Worm (Caenorhabditis elegans) whole organism, young adult: ENCODE results near the gene F10G7.9.
A peak's percentile ranks its signal among the peaks of the same experiment; 100 is the strongest.

Experiments
- B0336.3 ChIP-seq: fragments of 200-800 bp; sonication (Bioruptor generic); IDR thresholded peaks from 2 replicates; pipeline ENCODE4 v1.3.6; 2022; ENCODE audit warnings: missing genetic modification characterization, missing compliant biosample characterization
- C06A6.2 ChIP-seq: fragments of 200-800 bp; sonication (Bioruptor generic); conservative IDR thresholded peaks from 2 replicates; pipeline ENCODE4 v1.3.6; 2022; ENCODE audit warnings: missing genetic modification characterization, missing compliant biosample characterization
- F10E7.11 ChIP-seq: sonication (generic microtip); optimal IDR thresholded peaks from 2 replicates; lab custom pipeline; 2017; ENCODE audit warnings: mild to moderate bottlenecking, missing genetic modification characterization, moderate library complexity, missing compliant biosample characterization
- F23B12.7 ChIP-seq: sonication (generic microtip); optimal IDR thresholded peaks from 2 replicates; lab custom pipeline; 2017; ENCODE audit warnings: missing genetic modification characterization, mild to moderate bottlenecking, missing compliant biosample characterization, antibody characterized with exemption, moderate library complexity; ENCODE audit not compliant: insufficient read depth
- F49E8.2 ChIP-seq: sonication (generic microtip); optimal IDR thresholded peaks from 3 replicates; lab custom pipeline; 2017; ENCODE audit warnings: missing genetic modification characterization, mild to moderate bottlenecking, missing compliant biosample characterization, antibody characterized with exemption, moderate library complexity; ENCODE audit not compliant: insufficient read depth
- K12H6.12 ChIP-seq: fragments of 200-800 bp; sonication (Bioruptor generic); optimal IDR thresholded peaks from 2 replicates; lab custom pipeline; 2018; ENCODE audit warnings: mild to moderate bottlenecking, missing genetic modification characterization, missing compliant biosample characterization
- T07F8.4 ChIP-seq: sonication (generic microtip); optimal IDR thresholded peaks from 2 replicates; lab custom pipeline; 2016; ENCODE audit warnings: mild to moderate bottlenecking, missing genetic modification characterization, moderate library complexity, missing compliant biosample characterization
- T26A5.8 ChIP-seq: sonication (generic microtip); optimal IDR thresholded peaks from 2 replicates; lab custom pipeline; 2016; ENCODE audit warnings: missing genetic modification characterization, missing compliant biosample characterization
- Y53F4B.3 ChIP-seq: fragments of 200-800 bp; sonication (Bioruptor generic); IDR thresholded peaks from 2 replicates; pipeline ENCODE4 v1.3.6; 2022; ENCODE audit warnings: missing genetic modification reagents, missing genetic modification characterization, missing compliant biosample characterization
- Y79H2A.3 ChIP-seq: fragments of 200-800 bp; sonication (Bioruptor generic); conservative IDR thresholded peaks from 2 replicates; pipeline ENCODE4 v1.3.6; 2022; ENCODE audit warnings: missing genetic modification reagents, missing genetic modification characterization, missing compliant biosample characterization
- atf-7 ChIP-seq: sonication (generic microtip); optimal IDR thresholded peaks from 2 replicates; lab custom pipeline; 2017; ENCODE audit warnings: mild to moderate bottlenecking, missing genetic modification characterization, missing compliant biosample characterization
- athp-1 ChIP-seq: sonication (generic microtip); optimal IDR thresholded peaks from 2 replicates; lab custom pipeline; 2017; ENCODE audit warnings: mild to moderate bottlenecking, missing genetic modification characterization, missing compliant biosample characterization
- attf-5 ChIP-seq: fragments of 200-800 bp; sonication (Bioruptor generic); optimal IDR thresholded peaks from 2 replicates; lab custom pipeline; 2018; ENCODE audit warnings: mild to moderate bottlenecking, missing genetic modification characterization, missing compliant biosample characterization
- attf-6 ChIP-seq: fragments of 200-800 bp; sonication (Bioruptor generic); IDR thresholded peaks from 2 replicates; pipeline ENCODE4 v1.3.6; 2022; ENCODE audit warnings: missing genetic modification reagents, missing genetic modification characterization, missing compliant biosample characterization
- ccch-3 ChIP-seq: fragments of 200-800 bp; sonication (Bioruptor generic); optimal IDR thresholded peaks from 2 replicates; lab custom pipeline; 2018; ENCODE audit warnings: mild to moderate bottlenecking, missing genetic modification characterization, missing compliant biosample characterization
- cebp-1 ChIP-seq, 2 experiments: fragments of 200-800 bp in 1 of 2; sonication (Bioruptor generic) in 1 of 2; sonication (generic microtip) in 1 of 2; IDR thresholded peaks in 1 of 2; optimal IDR thresholded peaks in 1 of 2; 2 replicates each; pipeline versions ENCODE4 v1.3.6 to Lab custom; 2017 to 2022; ENCODE audit warnings: missing compliant biosample characterization in 2 of 2, missing genetic modification characterization in 2 of 2, mild to moderate bottlenecking in 1 of 2, missing genetic modification reagents in 1 of 2, moderate library complexity in 1 of 2
- cebp-2 ChIP-seq: fragments of 200-800 bp; sonication (Bioruptor generic); IDR thresholded peaks from 2 replicates; pipeline ENCODE4 v1.3.6; 2022; ENCODE audit warnings: missing genetic modification characterization, missing compliant biosample characterization
- ceh-58 ChIP-seq: fragments of 200-800 bp; sonication (Bioruptor generic); IDR thresholded peaks from 2 replicates; pipeline ENCODE4 v1.3.6; 2022; ENCODE audit warnings: missing genetic modification characterization, missing compliant biosample characterization
- chd-7 ChIP-seq: sonication (generic microtip); optimal IDR thresholded peaks from 2 replicates; lab custom pipeline; 2016; ENCODE audit warnings: mild to moderate bottlenecking, missing genetic modification characterization, moderate library complexity, missing compliant biosample characterization
- die-1 ChIP-seq: sonication (generic microtip); optimal IDR thresholded peaks from 2 replicates; lab custom pipeline; 2016; ENCODE audit warnings: missing genotype, mild to moderate bottlenecking, missing genetic modification characterization, missing compliant biosample characterization
- dpff-1 ChIP-seq: sonication (generic microtip); optimal IDR thresholded peaks from 2 replicates; lab custom pipeline; 2017; ENCODE audit warnings: mild to moderate bottlenecking, missing genetic modification characterization, missing compliant biosample characterization
- egl-18 ChIP-seq: fragments of 200-800 bp; sonication (Bioruptor generic); IDR thresholded peaks from 2 replicates; pipeline ENCODE4 v1.3.6; 2022; ENCODE audit warnings: missing genetic modification reagents, missing genetic modification characterization, missing compliant biosample characterization
- him-1 ChIP-seq: sonication (generic microtip); optimal IDR thresholded peaks from 2 replicates; lab custom pipeline; 2016; ENCODE audit warnings: missing genotype, missing genetic modification reagents, missing genetic modification characterization, missing compliant biosample characterization
- hsf-1 ChIP-seq: fragments of 200-800 bp; sonication (Bioruptor generic); IDR thresholded peaks from 2 replicates; pipeline ENCODE4 v1.3.6; 2022; ENCODE audit warnings: missing genetic modification reagents, missing genetic modification characterization, missing compliant biosample characterization
- lin-35 ChIP-seq, 3 experiments: fragments of 150-350 bp in 2 of 3; sonication (generic microtip) in 1 of 3; optimal IDR thresholded peaks; 2 replicates each; lab custom pipeline; 2014 to 2018; ENCODE audit warnings: missing biosample characterization in 3 of 3, missing genetic modification characterization in 3 of 3, missing genetic modification reagents in 3 of 3
- lin-54 ChIP-seq: fragments of 200-800 bp; sonication (Bioruptor generic); optimal IDR thresholded peaks from 2 replicates; lab custom pipeline; 2018; ENCODE audit warnings: mild to moderate bottlenecking, missing genetic modification characterization, missing compliant biosample characterization
- madf-10 ChIP-seq: sonication (generic microtip); optimal IDR thresholded peaks from 2 replicates; lab custom pipeline; 2016; ENCODE audit warnings: mild to moderate bottlenecking, missing genetic modification characterization, missing compliant biosample characterization
- madf-3 ChIP-seq: fragments of 200-800 bp; sonication (Bioruptor generic); IDR thresholded peaks from 2 replicates; pipeline ENCODE4 v1.3.6; 2022; ENCODE audit warnings: missing genetic modification reagents, missing genetic modification characterization, missing compliant biosample characterization
- madf-6 ChIP-seq: fragments of 200-800 bp; sonication (Bioruptor generic); IDR thresholded peaks from 2 replicates; pipeline ENCODE4 v1.3.6; 2022; ENCODE audit warnings: missing genetic modification reagents, missing genetic modification characterization, missing compliant biosample characterization
- mel-28 ChIP-seq: sonication (generic microtip); optimal IDR thresholded peaks from 2 replicates; lab custom pipeline; 2016; ENCODE audit warnings: borderline replicate concordance, mild to moderate bottlenecking, missing genetic modification characterization, missing compliant biosample characterization
- mes-4 ChIP-seq: sonication (generic microtip); optimal IDR thresholded peaks from 2 replicates; lab custom pipeline; 2016; ENCODE audit warnings: missing genotype, missing genetic modification characterization, missing compliant biosample characterization
- mxl-1 ChIP-seq: sonication (generic microtip); optimal IDR thresholded peaks from 2 replicates; lab custom pipeline; 2016; ENCODE audit warnings: missing genetic modification characterization, missing compliant biosample characterization
- nfya-2 ChIP-seq: fragments of 200-800 bp; sonication (Bioruptor generic); IDR thresholded peaks from 2 replicates; pipeline ENCODE4 v1.3.6; 2022; ENCODE audit warnings: missing genetic modification reagents, missing genetic modification characterization, missing compliant biosample characterization
- nfyb-1 ChIP-seq: fragments of 200-800 bp; sonication (Bioruptor generic); IDR thresholded peaks from 2 replicates; pipeline ENCODE4 v1.3.6; 2022; ENCODE audit warnings: missing genetic modification reagents, missing genetic modification characterization, missing compliant biosample characterization
- nhr-27 ChIP-seq: fragments of 200-800 bp; sonication (Bioruptor generic); optimal IDR thresholded peaks from 2 replicates; lab custom pipeline; 2018; ENCODE audit warnings: mild to moderate bottlenecking, missing genetic modification characterization, moderate library complexity, missing compliant biosample characterization
- pbrm-1 ChIP-seq: fragments of 200-800 bp; sonication (Bioruptor generic); IDR thresholded peaks from 2 replicates; pipeline ENCODE4 v1.3.6; 2022; ENCODE audit warnings: missing genetic modification reagents, missing genetic modification characterization, missing compliant biosample characterization
- pha-4 ChIP-seq: fragments of 150-350 bp; sonication (generic microtip); optimal IDR thresholded peaks from 2 replicates; lab custom pipeline; 2014; ENCODE audit warnings: missing biosample characterization, missing genetic modification reagents, missing genetic modification characterization
- rcor-1 ChIP-seq: fragments of 200-800 bp; sonication (Bioruptor generic); IDR thresholded peaks from 2 replicates; pipeline ENCODE4 v1.3.6; 2022; ENCODE audit warnings: missing genetic modification reagents, missing genetic modification characterization, missing compliant biosample characterization
- repo-1 ChIP-seq: sonication (generic microtip); optimal IDR thresholded peaks from 2 replicates; lab custom pipeline; 2017; ENCODE audit warnings: mild to moderate bottlenecking, missing genetic modification characterization, missing compliant biosample characterization
- sea-2 ChIP-seq: fragments of 200-800 bp; sonication (Bioruptor generic); IDR thresholded peaks from 2 replicates; pipeline ENCODE4 v1.3.6; 2022; ENCODE audit warnings: missing genetic modification characterization, missing compliant biosample characterization
- snpc-1.1 ChIP-seq: sonication (generic microtip); optimal IDR thresholded peaks from 2 replicates; lab custom pipeline; 2017; ENCODE audit warnings: missing genetic modification characterization, mild to moderate bottlenecking, missing compliant biosample characterization, antibody characterized with exemption, moderate library complexity, missing genotype, missing genetic modification reagents; ENCODE audit not compliant: insufficient read depth
- snpc-3.4 ChIP-seq: sonication (generic microtip); optimal IDR thresholded peaks from 2 replicates; lab custom pipeline; 2017; ENCODE audit warnings: missing genetic modification characterization, mild to moderate bottlenecking, missing compliant biosample characterization, antibody characterized with exemption, moderate library complexity, missing genotype, missing genetic modification reagents
- snpc-4 ChIP-seq, 5 experiments: fragments of 150-350 bp in 1 of 5; sonication (generic microtip) in 4 of 5; optimal IDR thresholded peaks; 2 replicates each; lab custom pipeline; 2014 to 2018; ENCODE audit warnings: missing genetic modification characterization in 5 of 5, missing biosample characterization in 3 of 5, antibody characterized with exemption in 2 of 5, mild to moderate bottlenecking in 2 of 5, missing compliant biosample characterization in 2 of 5, missing genotype in 2 of 5, moderate library complexity in 2 of 5, missing genetic modification reagents in 1 of 5
- tbp1 ChIP-seq: fragments of 200-800 bp; sonication (Bioruptor generic); optimal IDR thresholded peaks from 2 replicates; lab custom pipeline; 2018; ENCODE audit warnings: mild to moderate bottlenecking, missing genetic modification characterization, missing compliant biosample characterization
- zim-3 ChIP-seq: sonication (generic microtip); optimal IDR thresholded peaks from 2 replicates; lab custom pipeline; 2017; ENCODE audit warnings: mild to moderate bottlenecking, missing genetic modification characterization, moderate library complexity, missing compliant biosample characterization

F10G7.9 gene

DNA sequence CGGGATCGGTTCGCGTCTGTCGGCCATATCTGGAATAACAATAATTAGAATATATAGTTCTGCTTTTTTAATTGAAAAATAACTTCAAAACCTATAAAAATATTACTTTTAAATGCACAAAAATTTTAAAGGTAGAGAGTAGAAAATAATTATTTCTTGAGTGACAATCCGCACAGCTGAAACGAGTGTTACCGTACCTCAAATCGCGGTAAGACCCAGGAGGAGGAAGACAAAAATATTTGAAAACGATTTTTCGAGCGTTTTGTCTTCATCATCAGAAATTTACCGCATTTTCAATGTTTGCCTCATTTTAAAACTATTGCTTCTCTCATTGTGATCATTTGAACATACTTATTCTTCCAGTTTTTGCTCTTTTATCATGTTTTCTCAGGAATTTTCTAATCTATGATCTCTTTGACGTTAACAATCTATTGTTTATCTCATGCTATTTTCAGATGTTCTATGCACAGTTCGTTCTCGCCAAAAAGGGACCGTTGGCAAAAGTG, 8.0 kb downstream of the F10G7.9 start, which contains the start of the genes rpn-5 and scc-1 (continued):
- peak; percentile 43 for TF ChIP-seq snpc-3.4 (tag; lab: Kevin White, UChicago)
- TF ChIP-seq ceh-58 = no peak
- TF ChIP-seq lin-54 (GFP tag; lab: Kevin White, UChicago) = peak; percentile 79
- peak; percentile 29 for TF ChIP-seq snpc-4 (GFP tag; optimal IDR thresholded peaks at IDR 0.05; lab: Kevin White, UChicago)
- peak in 2 of 4 experiments; percentile 24 to 57 for TF ChIP-seq snpc-4 (tag; optimal IDR thresholded peaks at IDR 0.05; lab: Kevin White, UChicago)

DNA sequence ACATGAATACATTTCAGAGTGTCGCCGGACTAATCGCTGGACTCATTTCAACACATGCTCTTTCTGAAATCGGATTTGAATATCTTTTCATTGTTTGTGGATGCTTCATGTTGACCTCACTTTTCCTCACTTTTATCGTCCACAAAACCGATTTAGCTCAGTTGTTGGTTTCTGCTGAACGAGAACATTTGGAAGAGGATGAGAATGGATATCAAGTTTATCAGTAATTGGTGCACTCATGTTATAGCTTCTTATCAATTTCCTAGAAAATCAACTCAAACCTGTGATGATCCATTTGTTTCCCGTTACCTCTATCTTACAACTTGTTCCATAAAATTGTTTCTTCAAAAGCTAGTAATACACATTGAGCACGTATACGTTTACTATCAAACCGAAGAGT, 10.2 kb downstream of the F10G7.9 start:
- TF ChIP-seq pbrm-1 = 0 out of 2 replicates have a peak, but pooled peaks have one; percentile 22
- TF ChIP-seq him-1 = no peak
- TF ChIP-seq nfyb-1 (GFP tag; lab: Robert Waterston, UW) = no peak
- TF ChIP-seq madf-3 (GFP tag; lab: Robert Waterston, UW) = no peak
- TF ChIP-seq T07F8.4 = no peak
- no peak for TF ChIP-seq sea-2 (GFP tag; lab: Robert Waterston, UW)
- no peak for TF ChIP-seq cebp-2 (GFP tag; lab: Robert Waterston, UW)
- TF ChIP-seq B0336.3 (GFP tag; lab: Robert Waterston, UW) = peak; percentile 65
- TF ChIP-seq athp-1 (tag; lab: Kevin White, UChicago) = peak; percentile 40
- TF ChIP-seq egl-18 (GFP tag; lab: Robert Waterston, UW) = no peak
- no peak for TF ChIP-seq madf-10 (tag; lab: Kevin White, UChicago)
- no peak for TF ChIP-seq snpc-4 (GFP tag; optimal IDR thresholded peaks at IDR 0.05; lab: Kevin White, UChicago)
- TF ChIP-seq snpc-4 (tag; optimal IDR thresholded peaks at IDR 0.05; lab: Kevin White, UChicago) = peak in 1 of 4 experiments; percentile 45
- TF ChIP-seq die-1 (tag; lab: Kevin White, UChicago) = no peak
- no peak for TF ChIP-seq nfya-2 (GFP tag; lab: Robert Waterston, UW)
- 0 out of 2 replicates have a peak, but pooled peaks have one; percentile 28 for TF ChIP-seq rcor-1 (GFP tag; lab: Robert Waterston, UW)
- TF ChIP-seq Y79H2A.3 (GFP tag; lab: Robert Waterston, UW) = no peak
- TF ChIP-seq mxl-1 = no peak
- TF ChIP-seq snpc-1.1 = no peak
- TF ChIP-seq nhr-27 (tag; lab: Kevin White, UChicago) = peak; percentile 56
- peak; percentile 8 for TF ChIP-seq tbp1 (GFP tag; lab: Kevin White, UChicago)
- TF ChIP-seq hsf-1 (GFP tag; lab: Robert Waterston, UW) = 0 out of 2 replicates have a peak, but pooled peaks have one; percentile 53
- TF ChIP-seq mel-28 (tag; lab: Kevin White, UChicago) = no peak
- TF ChIP-seq cebp-1 (GFP tag; IDR thresholded peaks at IDR 0.05; lab: Robert Waterston, UW) = no peak
- TF ChIP-seq cebp-1 (tag; optimal IDR thresholded peaks at IDR 0.05; lab: Kevin White, UChicago) = no peak
- no peak for TF ChIP-seq T26A5.8 (tag; lab: Kevin White, UChicago)
- no peak for TF ChIP-seq atf-7 (tag; lab: Kevin White, UChicago)
- no peak for TF ChIP-seq mes-4 (tag; lab: Kevin White, UChicago)
- peak; percentile 69 for TF ChIP-seq madf-6
- no peak for TF ChIP-seq F23B12.7 (tag; lab: Kevin White, UChicago)
- peak; percentile 56 for TF ChIP-seq F49E8.2 (tag; lab: Kevin White, UChicago)
- no peak for TF ChIP-seq lin-35 (GFP tag; optimal IDR thresholded peaks at IDR 0.05; lab: Kevin White, UChicago)
- no peak for TF ChIP-seq K12H6.12 (tag; lab: Kevin White, UChicago)
- no peak for TF ChIP-seq repo-1 (tag; lab: Kevin White, UChicago)
- no peak for TF ChIP-seq C06A6.2 (GFP tag; lab: Robert Waterston, UW)
- no peak for TF ChIP-seq dpff-1 (tag; lab: Kevin White, UChicago)
- TF ChIP-seq zim-3 (tag; lab: Kevin White, UChicago) = no peak
- TF ChIP-seq lin-54 (GFP tag; lab: Kevin White, UChicago) = no peak
- TF ChIP-seq Y53F4B.3 = no peak
- no peak for TF ChIP-seq chd-7 (tag; lab: Kevin White, UChicago)
- no peak for TF ChIP-seq attf-6 (GFP tag; lab: Robert Waterston, UW)
- TF ChIP-seq pha-4 (tag; lab: Kevin White, UChicago) = no peak
- TF ChIP-seq attf-5 (GFP tag; lab: Kevin White, UChicago) = no peak
- TF ChIP-seq F10E7.11 = no peak
- no peak for TF ChIP-seq ccch-3 (GFP tag; lab: Kevin White, UChicago)
